Fruit fly (Drosophila melanogaster) whole organism, embryonic: ENCODE measurements around the gene CG16736.

Source experiments
- Awh ChIP-seq: fragments of 200-800 bp; sonication (Bioruptor generic); IDR thresholded peaks from 2 replicates; pipeline ENCODE4, ENCODE4 v1.3.6; 2022; ENCODE audit warnings: missing biosample characterization, missing genetic modification characterization
- Bdp1 ChIP-seq: fragments of 200-800 bp; sonication (Bioruptor generic); optimal IDR thresholded peaks from 3 replicates; lab custom pipeline; 2016; ENCODE audit warnings: missing biosample characterization, missing genetic modification characterization
- C15 ChIP-seq: fragments of 200-800 bp; sonication (Bioruptor generic); IDR thresholded peaks from 3 replicates; pipeline ENCODE4 v1.3.6; 2022; ENCODE audit warnings: missing biosample characterization, missing genetic modification characterization
- CG10274 ChIP-seq: fragments of 200-800 bp; sonication (Bioruptor generic); optimal IDR thresholded peaks from 3 replicates; lab custom pipeline; 2017; ENCODE audit warnings: missing biosample characterization, mild to moderate bottlenecking, missing genetic modification characterization
- CG14014 ChIP-seq: fragments of 200-800 bp; sonication (Bioruptor generic); IDR thresholded peaks from 2 replicates; pipeline ENCODE4 v1.3.6; 2022; ENCODE audit warnings: missing biosample characterization, missing genetic modification characterization
- CG1647 ChIP-seq: fragments of 200-800 bp; sonication (Bioruptor generic); optimal IDR thresholded peaks from 3 replicates; lab custom pipeline; 2016; ENCODE audit warnings: missing biosample characterization, missing genetic modification characterization
- CG17361 ChIP-seq: fragments of 200-800 bp; sonication (Bioruptor generic); IDR thresholded peaks from 3 replicates; pipeline ENCODE4 v1.3.6; 2022; ENCODE audit warnings: missing biosample characterization, missing genetic modification characterization
- CG17802 ChIP-seq: fragments of 200-800 bp; sonication (Bioruptor generic); optimal IDR thresholded peaks from 2 replicates; lab custom pipeline; 2018; ENCODE audit warnings: missing biosample characterization, mild to moderate bottlenecking, missing genetic modification characterization, moderate library complexity
- CG2116 ChIP-seq: fragments of 200-800 bp; sonication (Bioruptor generic); optimal IDR thresholded peaks from 3 replicates; lab custom pipeline; 2018; ENCODE audit warnings: missing biosample characterization, mild to moderate bottlenecking, missing genetic modification characterization
- CG2889 ChIP-seq: fragments of 200-800 bp; sonication (Bioruptor generic); IDR thresholded peaks from 3 replicates; pipeline ENCODE4 v1.3.6; 2022; ENCODE audit warnings: missing biosample characterization, missing genetic modification characterization
- CG3065 ChIP-seq: fragments of 200-800 bp; sonication (Bioruptor generic); optimal IDR thresholded peaks from 2 replicates; lab custom pipeline; 2016; ENCODE audit warnings: missing biosample characterization, missing genetic modification characterization
- CG33213 ChIP-seq: fragments of 200-800 bp; sonication (Bioruptor generic); optimal IDR thresholded peaks from 3 replicates; lab custom pipeline; 2016; ENCODE audit warnings: missing biosample characterization, missing genetic modification characterization
- CG4328 ChIP-seq: fragments of 200-800 bp; sonication (Bioruptor generic); optimal IDR thresholded peaks from 3 replicates; lab custom pipeline; 2017; ENCODE audit warnings: missing biosample characterization, missing genetic modification reagents, missing genetic modification characterization
- CG5180 ChIP-seq: fragments of 200-800 bp; sonication (Bioruptor generic); optimal IDR thresholded peaks from 3 replicates; lab custom pipeline; 2017; ENCODE audit warnings: missing biosample characterization, missing genetic modification characterization, mild to moderate bottlenecking, moderate library complexity, missing genetic modification reagents
- CG5245 ChIP-seq: fragments of 200-800 bp; sonication (Bioruptor generic); optimal IDR thresholded peaks from 3 replicates; lab custom pipeline; 2016; ENCODE audit warnings: missing biosample characterization, missing genetic modification characterization
- CG6254 ChIP-seq: fragments of 200-800 bp; sonication (Bioruptor generic); optimal IDR thresholded peaks from 3 replicates; lab custom pipeline; 2017; ENCODE audit warnings: mild to moderate bottlenecking, missing biosample characterization, missing genetic modification reagents, missing genetic modification characterization
- CG6854 ChIP-seq: fragments of 200-800 bp; sonication (Bioruptor generic); optimal IDR thresholded peaks from 3 replicates; lab custom pipeline; 2017; ENCODE audit warnings: missing biosample characterization, mild to moderate bottlenecking, missing genetic modification characterization
- CG7357 ChIP-seq: fragments of 200-800 bp; sonication (Bioruptor generic); IDR thresholded peaks from 3 replicates; pipeline ENCODE4 v1.3.6; 2022; ENCODE audit warnings: missing biosample characterization, missing genetic modification characterization
- CG8765 ChIP-seq: fragments of 200-800 bp; sonication (Bioruptor generic); IDR thresholded peaks from 2 replicates; pipeline ENCODE4 v1.3.6; 2022; ENCODE audit warnings: missing biosample characterization, missing genetic modification characterization
- CkIIα-i1 ChIP-seq: fragments of 200-800 bp; sonication (Bioruptor generic); IDR thresholded peaks from 2 replicates; pipeline ENCODE4 v1.3.6; 2022; ENCODE audit warnings: missing biosample characterization, missing genetic modification characterization
- D ChIP-seq, 2 experiments: fragments of 200-800 bp in 1 of 2; fragments of >200 bp in 1 of 2; sonication (Bioruptor generic) in 1 of 2; optimal IDR thresholded peaks; 2 replicates in 1 of 2; 3 replicates in 1 of 2; lab custom pipeline; 2017; ENCODE audit warnings: mild to moderate bottlenecking in 1 of 2, missing biosample characterization in 1 of 2, missing genetic modification characterization in 1 of 2, missing genetic modification reagents in 1 of 2
- Ets97D ChIP-seq: fragments of 200-800 bp; sonication (Bioruptor generic); optimal IDR thresholded peaks from 3 replicates; lab custom pipeline; 2016; ENCODE audit warnings: missing biosample characterization, missing genetic modification characterization
- HmgD ChIP-seq: fragments of 200-800 bp; sonication (Bioruptor generic); optimal IDR thresholded peaks from 3 replicates; lab custom pipeline; 2016; ENCODE audit warnings: missing biosample characterization, missing genetic modification characterization
- Lim3 ChIP-seq: fragments of 200-800 bp; sonication (Bioruptor generic); IDR thresholded peaks from 2 replicates; pipeline ENCODE4 v1.3.6; 2022; ENCODE audit warnings: missing biosample characterization, missing genetic modification characterization
- Meics ChIP-seq: fragments of 200-800 bp; sonication (Bioruptor generic); optimal IDR thresholded peaks from 2 replicates; lab custom pipeline; 2017; ENCODE audit warnings: missing biosample characterization, mild to moderate bottlenecking, missing genetic modification characterization
- NC2α ChIP-seq: fragments of 200-800 bp; sonication (Bioruptor generic); optimal IDR thresholded peaks from 2 replicates; lab custom pipeline; 2016; ENCODE audit warnings: missing biosample characterization, missing genetic modification characterization
- Opbp ChIP-seq: fragments of 200-800 bp; sonication (Bioruptor generic); IDR thresholded peaks from 3 replicates; pipeline ENCODE4 v1.3.6; 2022; ENCODE audit warnings: missing biosample characterization, missing genetic modification characterization; ENCODE audit not compliant: partially characterized antibody
- PHDP ChIP-seq: fragments of 200-800 bp; sonication (Bioruptor generic); optimal IDR thresholded peaks from 3 replicates; lab custom pipeline; 2018; ENCODE audit warnings: missing biosample characterization, mild to moderate bottlenecking, missing genetic modification characterization, moderate library complexity
- az2 ChIP-seq: fragments of 200-800 bp; sonication (Bioruptor generic); optimal IDR thresholded peaks from 3 replicates; lab custom pipeline; 2016; ENCODE audit warnings: missing biosample characterization, missing genetic modification characterization
- dati ChIP-seq: fragments of 200-800 bp; sonication (Bioruptor generic); IDR thresholded peaks from 2 replicates; pipeline ENCODE4 v1.3.6; 2022; ENCODE audit warnings: missing biosample characterization, missing genetic modification characterization
- dpn ChIP-seq, 2 experiments: fragments of 200-800 bp; sonication (Bioruptor generic); optimal IDR thresholded peaks; 3 replicates each; lab custom pipeline; 2016; ENCODE audit warnings: missing biosample characterization in 2 of 2, missing genetic modification characterization in 2 of 2
- en ChIP-seq: fragments of 200-800 bp; sonication (Bioruptor generic); optimal IDR thresholded peaks from 2 replicates; lab custom pipeline; 2016; ENCODE audit warnings: missing biosample characterization, missing genetic modification characterization
- ewg ChIP-seq: fragments of 200-800 bp; sonication (Bioruptor generic); optimal IDR thresholded peaks from 3 replicates; lab custom pipeline; 2017; ENCODE audit warnings: mild to moderate bottlenecking, missing biosample characterization, missing genetic modification reagents, missing genetic modification characterization
- ftz-f1 ChIP-seq: fragments of 200-800 bp; sonication (Bioruptor generic); optimal IDR thresholded peaks from 2 replicates; lab custom pipeline; 2016; ENCODE audit warnings: missing biosample characterization, missing genetic modification characterization
- gcm2 ChIP-seq: fragments of 200-800 bp; sonication (Bioruptor generic); optimal IDR thresholded peaks from 2 replicates; lab custom pipeline; 2016; ENCODE audit warnings: missing biosample characterization, missing genetic modification characterization
- gsb-n ChIP-seq: fragments of 200-800 bp; sonication (Bioruptor generic); optimal IDR thresholded peaks from 3 replicates; lab custom pipeline; 2018; ENCODE audit warnings: missing biosample characterization, mild to moderate bottlenecking, missing genetic modification characterization
- hkb ChIP-seq, 2 experiments: fragments of 200-800 bp in 1 of 2; fragments of >200 bp in 1 of 2; sonication (Bioruptor generic) in 1 of 2; IDR thresholded peaks in 1 of 2; optimal IDR thresholded peaks in 1 of 2; 2 replicates each; pipeline versions ENCODE4 v1.3.6 to Lab custom; 2017 to 2022; ENCODE audit warnings: missing biosample characterization in 1 of 2, missing genetic modification characterization in 1 of 2
- mld ChIP-seq: fragments of 200-800 bp; sonication (Bioruptor generic); IDR thresholded peaks from 3 replicates; pipeline ENCODE4 v1.3.6; 2022; ENCODE audit warnings: missing biosample characterization, missing genetic modification characterization; ENCODE audit not compliant: partially characterized antibody
- nerfin-2 ChIP-seq: fragments of 200-800 bp; sonication (Bioruptor generic); IDR thresholded peaks from 2 replicates; pipeline ENCODE4 v1.3.6; 2022; ENCODE audit warnings: missing biosample characterization, missing genetic modification characterization; ENCODE audit not compliant: partially characterized antibody
- odd ChIP-seq: fragments of 200-800 bp; sonication (Bioruptor generic); optimal IDR thresholded peaks from 2 replicates; lab custom pipeline; 2017; ENCODE audit warnings: missing biosample characterization, mild to moderate bottlenecking, missing genetic modification characterization
- onecut ChIP-seq: fragments of 200-800 bp; sonication (Bioruptor generic); IDR thresholded peaks from 2 replicates; pipeline ENCODE4 v1.3.6; 2022; ENCODE audit warnings: missing biosample characterization, missing genetic modification characterization
- pan ChIP-seq, 4 experiments: fragments of >200 bp in 3 of 4; fragments of 200-800 bp in 1 of 4; sonication (Bioruptor generic) in 1 of 4; optimal IDR thresholded peaks in 3 of 4; IDR thresholded peaks in 1 of 4; 2 replicates each; pipeline versions ENCODE4 v1.3.6 to Lab custom; 2017 to 2022; ENCODE audit warnings: missing biosample characterization in 2 of 4, missing genetic modification characterization in 2 of 4, mixed read lengths in 1 of 4
- sc ChIP-seq, 3 experiments: fragments of >200 bp in 2 of 3; fragments of 200-800 bp in 1 of 3; sonication (Bioruptor generic) in 1 of 3; optimal IDR thresholded peaks; 2 replicates in 2 of 3; 3 replicates in 1 of 3; lab custom pipeline; 2017; ENCODE audit warnings: mild to moderate bottlenecking in 1 of 3, missing biosample characterization in 1 of 3, missing genetic modification characterization in 1 of 3, missing genetic modification reagents in 1 of 3
- sim ChIP-seq: fragments of 200-800 bp; sonication (Bioruptor generic); IDR thresholded peaks from 2 replicates; pipeline ENCODE4 v1.3.6; 2022; ENCODE audit warnings: missing biosample characterization, missing genetic modification characterization
- ssp ChIP-seq: fragments of 200-800 bp; sonication (Bioruptor generic); IDR thresholded peaks from 2 replicates; pipeline ENCODE4 v1.3.6; 2022; ENCODE audit warnings: missing biosample characterization, missing genetic modification characterization
- stwl ChIP-seq: fragments of 200-800 bp; sonication (Bioruptor generic); optimal IDR thresholded peaks from 3 replicates; lab custom pipeline; 2018; ENCODE audit warnings: missing biosample characterization, mild to moderate bottlenecking, missing genetic modification characterization, moderate library complexity

Gene CG16736

dm6 chr3R:9229075-9229835 is 28.3 kb downstream of the CG16736 start (continued):
- TF ChIP-seq odd (GFP tag; lab: Kevin White, UChicago) (peak; percentile 39), stwl (tag; lab: Kevin White, UChicago) (peak; percentile 55), nerfin-2 (GFP tag; lab: Robert Waterston, UW) (no peak), dati (GFP tag; lab: Robert Waterston, UW) (no peak), CG5180 (no peak), Ets97D (GFP tag; lab: Kevin White, UChicago) (peak; percentile 6), CkIIα-i1 (no peak), CG7357 (peak; percentile 36; the same call in 1 of the 3 replicates), CG5245 (GFP tag; lab: Kevin White, UChicago) (peak; percentile 75), CG10274 (GFP tag; lab: Kevin White, UChicago) (no peak), sim (GFP tag; lab: Robert Waterston, UW) (peak; percentile 60; the same call in 1 of the 2 replicates), gsb-n (tag; lab: Kevin White, UChicago) (peak; percentile 77), CG6254 (GFP tag; lab: Kevin White, UChicago) (peak; percentile 74), Awh (GFP tag; lab: Robert Waterston, UW) (peak; percentile 60; the same call in 1 of the 2 replicates), mld (GFP tag; lab: Robert Waterston, UW) (no peak), ewg (peak; percentile 56), D (optimal IDR thresholded peaks at IDR 0.05; lab: Kevin White, UChicago) (peak; percentile 95), D (GFP tag; optimal IDR thresholded peaks at IDR 0.05; lab: Kevin White, UChicago) (peak; percentile 91), hkb (optimal IDR thresholded peaks at IDR 0.05; lab: Kevin White, UChicago) (no peak), hkb (GFP tag; IDR thresholded peaks at IDR 0.05; lab: Robert Waterston, UW) (peak; percentile 80), CG17802 (tag; lab: Kevin White, UChicago) (peak; percentile 40), PHDP (tag; lab: Kevin White, UChicago) (peak; percentile 77), CG6854 (no peak), CG2116 (GFP tag; lab: Kevin White, UChicago) (peak; percentile 50), dpn (GFP tag; optimal IDR thresholded peaks at IDR 0.05; lab: Kevin White, UChicago) (peak; percentile 72 to 81), CG2889 (GFP tag; lab: Robert Waterston, UW) (peak; percentile 55; the same call in 1 of the 3 replicates), CG33213 (GFP tag; lab: Kevin White, UChicago) (peak; percentile 60), ssp (peak; percentile 42), Opbp (no peak), onecut (GFP tag; lab: Robert Waterston, UW) (no peak; the same call in 1 of the 2 replicates), Lim3 (GFP tag; lab: Robert Waterston, UW) (no peak), NC2α (peak; percentile 78), Bdp1 (peak; percentile 57), CG8765 (no peak), ftz-f1 (GFP tag; lab: Kevin White, UChicago) (no peak), CG14014 (no peak; the same call in 1 of the 2 replicates), en (GFP tag; lab: Kevin White, UChicago) (peak; percentile 76), CG4328 (GFP tag; lab: Kevin White, UChicago) (no peak), C15 (GFP tag; lab: Robert Waterston, UW) (no peak), CG1647 (GFP tag; lab: Kevin White, UChicago) (peak; percentile 60), pan (optimal IDR thresholded peaks at IDR 0.05; lab: Kevin White, UChicago) (no peak), pan (GFP tag; optimal IDR thresholded peaks at IDR 0.05 in 1 of 2, IDR thresholded peaks at IDR 0.05 in 1 of 2) (peak in 1 of 2 experiments; percentile 81), sc (optimal IDR thresholded peaks at IDR 0.05; lab: Kevin White, UChicago) (no peak), sc (GFP tag; optimal IDR thresholded peaks at IDR 0.05; lab: Kevin White, UChicago) (peak; percentile 69), CG17361 (GFP tag; lab: Robert Waterston, UW) (peak; percentile 89), Meics (peak; percentile 59), CG3065 (GFP tag; lab: Kevin White, UChicago) (no peak), gcm2 (no peak), az2 (GFP tag; lab: Kevin White, UChicago) (peak; percentile 79), HmgD (GFP tag; lab: Kevin White, UChicago) (no peak)
